Worm (Caenorhabditis elegans) whole organism, L4/young adult: ENCODE data around the gene dnj-3.

Source experiments
- dao-5 ChIP-seq: sonication (generic microtip); optimal IDR thresholded peaks from 2 replicates; lab custom pipeline; 2016; ENCODE audit warnings: missing genotype, missing genetic modification characterization, moderate library complexity, missing compliant biosample characterization
- him-1 ChIP-seq: sonication (generic microtip); optimal IDR thresholded peaks from 2 replicates; lab custom pipeline; 2016; ENCODE audit warnings: missing genotype, missing genetic modification reagents, missing genetic modification characterization, missing compliant biosample characterization

DNA sequence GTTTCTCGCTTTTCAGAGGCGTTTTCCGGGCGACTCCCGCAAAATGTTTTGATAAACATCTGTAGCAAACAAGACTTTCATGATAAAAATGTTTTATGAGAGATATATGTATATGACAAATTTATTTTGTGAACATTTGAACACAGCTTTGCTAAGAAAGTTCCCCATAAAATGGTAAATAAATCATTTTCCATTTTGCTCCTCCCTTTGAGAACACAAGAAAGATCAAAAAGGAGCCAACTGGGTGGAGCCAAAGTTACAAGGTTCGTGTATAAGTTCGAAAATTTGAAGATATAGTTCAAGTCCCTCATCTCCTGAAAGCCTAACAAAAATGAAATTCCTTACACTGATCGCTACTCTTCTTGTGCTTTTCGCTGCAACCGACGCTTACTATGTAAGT, 22.0 kb downstream of the dnj-3 start, which contains the start of gene C01G10.17:
- TF ChIP-seq him-1 (tag; lab: Kevin White, UChicago) (no peak), dao-5 (tag; lab: Kevin White, UChicago) (no peak)
